Worm (Caenorhabditis elegans) whole organism, late embryonic: Measurements from ENCODE around the gene nlp-69.

Experiments
- C38D4.7 ChIP-seq: fragments of 200-800 bp; sonication (Bioruptor generic); optimal IDR thresholded peaks from 2 replicates; lab custom pipeline; 2018; ENCODE audit warnings: mild to moderate bottlenecking, missing genetic modification characterization, moderate library complexity, missing compliant biosample characterization
- F13H6.1 ChIP-seq: sonication (generic microtip); optimal IDR thresholded peaks from 2 replicates; lab custom pipeline; 2016; ENCODE audit warnings: missing genetic modification characterization, missing compliant biosample characterization
- K02D7.2 ChIP-seq: sonication (generic microtip); optimal IDR thresholded peaks from 2 replicates; lab custom pipeline; 2017; ENCODE audit warnings: mild to moderate bottlenecking, missing genetic modification characterization, missing compliant biosample characterization
- K09A11.1 ChIP-seq: sonication (generic microtip); optimal IDR thresholded peaks from 2 replicates; lab custom pipeline; 2017; ENCODE audit warnings: antibody characterized with exemption, mild to moderate bottlenecking, missing genetic modification characterization, missing compliant biosample characterization; ENCODE audit not compliant: insufficient read depth
- T23F11.4 ChIP-seq: fragments of 200-800 bp; sonication (Bioruptor generic); optimal IDR thresholded peaks from 2 replicates; lab custom pipeline; 2018; ENCODE audit warnings: mild to moderate bottlenecking, missing genetic modification characterization, missing compliant biosample characterization
- Y22D7AL.16 ChIP-seq: sonication (generic microtip); optimal IDR thresholded peaks from 2 replicates; lab custom pipeline; 2016; ENCODE audit warnings: missing genetic modification characterization, missing compliant biosample characterization
- ahr-1 ChIP-seq: sonication (generic microtip); optimal IDR thresholded peaks from 2 replicates; lab custom pipeline; 2016; ENCODE audit warnings: missing genetic modification characterization, missing compliant biosample characterization
- ceh-18 ChIP-seq: sonication (generic microtip); optimal IDR thresholded peaks from 2 replicates; lab custom pipeline; 2016; ENCODE audit warnings: missing genetic modification characterization, missing compliant biosample characterization
- ceh-2 ChIP-seq: sonication (generic microtip); optimal IDR thresholded peaks from 2 replicates; lab custom pipeline; 2016; ENCODE audit warnings: missing genotype, missing genetic modification characterization, missing compliant biosample characterization
- ceh-22 ChIP-seq: sonication (generic microtip); optimal IDR thresholded peaks from 2 replicates; lab custom pipeline; 2017; ENCODE audit warnings: missing biosample characterization, missing genetic modification characterization
- ceh-24 ChIP-seq: sonication (generic microtip); optimal IDR thresholded peaks from 2 replicates; lab custom pipeline; 2016; ENCODE audit warnings: mild to moderate bottlenecking, missing genetic modification characterization, missing compliant biosample characterization
- ceh-30 ChIP-seq: fragments of 150-350 bp; optimal IDR thresholded peaks from 2 replicates; lab custom pipeline; 2014; ENCODE audit warnings: missing biosample characterization, missing genetic modification characterization
- ceh-48 ChIP-seq: sonication (generic microtip); optimal IDR thresholded peaks from 2 replicates; lab custom pipeline; 2016; ENCODE audit warnings: missing genetic modification characterization, inconsistent platforms, missing compliant biosample characterization
- ceh-9 ChIP-seq: sonication (generic microtip); optimal IDR thresholded peaks from 2 replicates; lab custom pipeline; 2016; ENCODE audit warnings: mild to moderate bottlenecking, missing genetic modification characterization, inconsistent platforms, missing compliant biosample characterization
- che-1 ChIP-seq: sonication (generic microtip); optimal IDR thresholded peaks from 2 replicates; lab custom pipeline; 2016; ENCODE audit warnings: mild to moderate bottlenecking, missing genetic modification characterization, missing compliant biosample characterization
- dmd-4 ChIP-seq: sonication (generic microtip); optimal IDR thresholded peaks from 2 replicates; lab custom pipeline; 2016; ENCODE audit warnings: borderline replicate concordance, missing genetic modification characterization, missing compliant biosample characterization
- eyg-1 ChIP-seq: sonication (generic microtip); optimal IDR thresholded peaks from 2 replicates; lab custom pipeline; 2016; ENCODE audit warnings: missing genotype, missing genetic modification characterization, missing compliant biosample characterization
- gmeb-2 ChIP-seq: sonication (generic microtip); optimal IDR thresholded peaks from 2 replicates; lab custom pipeline; 2016; ENCODE audit warnings: missing genetic modification characterization, inconsistent platforms, missing compliant biosample characterization
- hlh-15 ChIP-seq: sonication (generic microtip); optimal IDR thresholded peaks from 2 replicates; lab custom pipeline; 2016; ENCODE audit warnings: missing genetic modification characterization, missing compliant biosample characterization
- lim-6 ChIP-seq: sonication (generic microtip); optimal IDR thresholded peaks from 2 replicates; lab custom pipeline; 2016; ENCODE audit warnings: missing genetic modification characterization, missing compliant biosample characterization
- mec-3 ChIP-seq: sonication (generic microtip); optimal IDR thresholded peaks from 2 replicates; lab custom pipeline; 2016; ENCODE audit warnings: borderline replicate concordance, missing genetic modification characterization, missing compliant biosample characterization
- nhr-11 ChIP-seq: fragments of 150-350 bp; optimal IDR thresholded peaks from 2 replicates; lab custom pipeline; 2014; ENCODE audit warnings: missing biosample characterization, missing genetic modification characterization
- pag-3 ChIP-seq: sonication (generic microtip); optimal IDR thresholded peaks from 2 replicates; lab custom pipeline; 2016; ENCODE audit warnings: missing compliant biosample characterization, missing genetic modification characterization, borderline replicate concordance
- pat-9 ChIP-seq: fragments of 200-800 bp; sonication (Bioruptor generic); optimal IDR thresholded peaks from 2 replicates; lab custom pipeline; 2018; ENCODE audit warnings: mild to moderate bottlenecking, missing genetic modification characterization, moderate library complexity, missing compliant biosample characterization
- pax-1 ChIP-seq: fragments of 150-350 bp; optimal IDR thresholded peaks from 2 replicates; lab custom pipeline; 2014; ENCODE audit warnings: missing biosample characterization, missing genetic modification characterization
- pros-1 ChIP-seq: fragments of 150-350 bp; optimal IDR thresholded peaks from 2 replicates; lab custom pipeline; 2014; ENCODE audit warnings: missing biosample characterization, missing genetic modification reagents, missing genetic modification characterization
- ref-2 ChIP-seq: sonication (generic microtip); optimal IDR thresholded peaks from 2 replicates; lab custom pipeline; 2016; ENCODE audit warnings: missing genetic modification characterization, missing compliant biosample characterization
- rnt-1 ChIP-seq: sonication (generic microtip); optimal IDR thresholded peaks from 2 replicates; lab custom pipeline; 2016; ENCODE audit warnings: missing genetic modification characterization, missing compliant biosample characterization
- sox-2 ChIP-seq: fragments of 200-800 bp; sonication (Bioruptor generic); IDR thresholded peaks from 2 replicates; pipeline ENCODE4 v1.3.6; 2022; ENCODE audit warnings: missing genetic modification reagents, missing genetic modification characterization, missing compliant biosample characterization
- sox-4 ChIP-seq: sonication (generic microtip); optimal IDR thresholded peaks from 2 replicates; lab custom pipeline; 2017; ENCODE audit warnings: mild to moderate bottlenecking, missing genetic modification characterization, inconsistent platforms, missing compliant biosample characterization
- tbx-7 ChIP-seq: sonication (generic microtip); optimal IDR thresholded peaks from 2 replicates; lab custom pipeline; 2016; ENCODE audit warnings: missing genotype, missing genetic modification characterization, missing compliant biosample characterization
- ttx-3 ChIP-seq: sonication (generic microtip); optimal IDR thresholded peaks from 2 replicates; lab custom pipeline; 2016; ENCODE audit warnings: missing genetic modification reagents, missing genetic modification characterization, missing compliant biosample characterization
- unc-3 ChIP-seq, 2 experiments: fragments of 200-800 bp in 1 of 2; sonication (Bioruptor generic) in 1 of 2; sonication (generic microtip) in 1 of 2; conservative IDR thresholded peaks in 1 of 2; optimal IDR thresholded peaks in 1 of 2; 2 replicates each; pipeline versions ENCODE4 v1.3.6 to Lab custom; 2016 to 2022; ENCODE audit warnings: missing compliant biosample characterization in 2 of 2, missing genetic modification characterization in 2 of 2, missing genetic modification reagents in 1 of 2
- unc-42 ChIP-seq: sonication (generic microtip); optimal IDR thresholded peaks from 2 replicates; lab custom pipeline; 2016; ENCODE audit warnings: missing genotype, missing genetic modification characterization, missing compliant biosample characterization
- ztf-16 ChIP-seq: sonication (generic microtip); optimal IDR thresholded peaks from 2 replicates; lab custom pipeline; 2017; ENCODE audit warnings: missing genetic modification characterization, missing compliant biosample characterization

Gene nlp-69

DNA sequence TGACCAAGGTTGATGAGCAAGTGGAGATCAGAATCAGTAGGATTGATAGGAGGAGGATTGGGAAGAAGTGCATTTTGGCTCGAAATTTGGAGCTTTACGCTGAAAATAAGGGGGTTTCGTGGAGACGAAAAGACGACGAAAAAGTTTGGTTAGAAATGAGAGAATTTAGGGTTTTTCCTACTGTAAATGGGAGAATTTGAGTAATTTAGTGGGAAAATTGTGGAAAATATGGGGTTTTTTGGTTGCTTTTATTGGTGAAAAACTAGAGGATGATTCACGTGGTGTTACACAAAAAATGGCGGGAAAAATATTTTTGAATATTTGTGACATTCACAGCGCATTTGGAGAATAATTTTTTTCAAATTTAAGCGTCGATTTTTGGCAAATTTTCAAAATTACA is at the start of gene nlp-69:
TSS of gene nlp-69 (minus strand) at position 101 of the 400 bp plus-strand sequence.
- TF ChIP-seq F13H6.1 (tag; lab: Kevin White, UChicago) (no peak), T23F11.4 (no peak), pros-1 (tag; lab: Kevin White, UChicago) (no peak), gmeb-2 (tag; lab: Kevin White, UChicago) (no peak), tbx-7 (tag; lab: Kevin White, UChicago) (no peak), eyg-1 (tag; lab: Kevin White, UChicago) (no peak), K09A11.1 (tag; lab: Kevin White, UChicago) (no peak), ceh-18 (no peak), rnt-1 (tag; lab: Kevin White, UChicago) (no peak), ttx-3 (tag; lab: Kevin White, UChicago) (no peak), lim-6 (tag; lab: Kevin White, UChicago) (no peak), pax-1 (tag; lab: Kevin White, UChicago) (no peak), K02D7.2 (tag; lab: Kevin White, UChicago) (no peak), che-1 (no peak), ceh-48 (tag; lab: Kevin White, UChicago) (no peak), mec-3 (no peak), Y22D7AL.16 (tag; lab: Kevin White, UChicago) (no peak), ceh-9 (tag; lab: Kevin White, UChicago) (no peak), pag-3 (no peak), ceh-30 (tag; lab: Kevin White, UChicago) (no peak)

DNA sequence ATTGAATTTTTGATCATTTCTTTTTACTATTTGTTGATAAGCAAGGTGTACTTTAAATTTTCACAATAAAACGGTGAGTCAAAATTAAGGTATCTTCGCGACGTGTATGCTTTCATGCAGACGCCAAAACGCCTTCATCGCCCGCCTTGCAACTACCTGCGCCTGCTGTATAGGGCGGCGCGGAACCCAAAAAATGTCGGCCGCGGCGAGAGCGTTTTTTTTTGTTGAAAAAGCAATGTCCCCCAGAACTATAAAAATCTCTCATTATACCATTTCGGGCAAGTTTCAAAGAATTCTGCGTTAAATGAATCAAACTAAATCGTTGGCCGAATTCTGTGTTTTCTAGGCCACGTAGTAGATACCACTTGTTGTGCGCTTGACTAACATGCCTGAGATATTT is 48.9 kb upstream of the nlp-69 start:
- TF ChIP-seq eyg-1 (tag; lab: Kevin White, UChicago): no peak

DNA sequence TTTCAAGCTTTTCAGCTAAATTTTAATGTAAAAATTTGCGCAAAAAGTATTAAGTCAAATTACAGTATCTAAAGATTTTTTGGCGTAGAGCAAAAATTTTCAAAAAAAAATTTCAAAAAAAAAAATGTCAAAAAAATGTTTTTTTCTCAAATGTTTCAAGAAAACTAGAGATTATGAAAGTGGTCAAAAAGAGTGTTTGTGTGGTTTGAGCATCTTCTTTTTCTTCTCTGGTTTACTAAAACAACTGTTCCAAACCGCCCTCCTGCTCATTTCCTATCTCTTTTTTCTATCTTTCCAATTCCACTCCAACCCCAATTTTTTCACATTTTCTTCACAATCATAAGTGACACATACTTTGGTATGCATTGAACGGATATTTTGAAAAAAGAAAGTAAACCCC is 47.5 kb upstream of the nlp-69 start, which contains the start of gene Y113G7A.12:
TSS of gene Y113G7A.12 (plus strand) at position 301 of the 400 bp plus-strand sequence.
- TF ChIP-seq ahr-1 (tag; lab: Kevin White, UChicago) (no peak), C38D4.7 (GFP tag; lab: Kevin White, UChicago) (no peak), ref-2 (no peak), K02D7.2 (tag; lab: Kevin White, UChicago) (no peak)

DNA sequence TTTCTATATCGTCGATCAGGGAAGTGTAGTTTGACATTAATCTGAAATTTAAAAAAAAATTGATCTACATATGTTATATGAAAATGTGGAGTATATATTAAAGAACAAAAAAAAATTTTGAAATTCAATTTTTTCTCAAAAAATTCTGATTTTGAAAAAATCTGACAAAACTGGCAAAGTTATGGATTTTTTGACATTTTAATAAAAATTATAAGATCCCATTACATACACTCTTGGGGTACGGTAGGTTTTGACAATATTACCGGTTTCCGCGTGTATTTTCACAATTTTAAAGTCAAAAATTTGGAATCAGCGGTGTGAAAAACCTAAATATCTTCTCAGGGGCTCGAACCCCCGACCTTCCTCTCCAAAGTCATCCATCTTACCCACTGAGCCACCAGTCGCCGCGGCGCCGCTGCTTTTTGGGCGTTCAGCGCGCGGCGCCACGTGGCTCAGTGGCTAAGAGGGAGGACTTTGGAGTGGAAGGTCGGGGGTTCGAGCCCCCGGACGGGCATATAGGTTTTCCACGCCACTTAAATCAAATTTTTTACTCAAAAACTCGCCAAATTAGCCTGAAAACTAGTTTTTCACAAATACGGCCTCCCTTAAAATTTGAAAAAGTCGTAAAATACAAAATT is 43.7 kb upstream of the nlp-69 start, which contains the start of gene Y113G7A.14:
TSS of gene Y113G7A.14 (minus strand) at position 51 of the 638 bp plus-strand sequence.
- no peak for TF ChIP-seq ceh-24 (tag; lab: Kevin White, UChicago)
- no peak for TF ChIP-seq sox-2
- TF ChIP-seq sox-4 (tag; lab: Kevin White, UChicago): no peak
- TF ChIP-seq ztf-16 (tag; lab: Kevin White, UChicago): no peak
- TF ChIP-seq ceh-22 (tag; lab: Kevin White, UChicago): no peak
- no peak for TF ChIP-seq che-1
- no peak for TF ChIP-seq Y22D7AL.16 (tag; lab: Kevin White, UChicago)
- no peak for TF ChIP-seq hlh-15 (tag; lab: Kevin White, UChicago)
- TF ChIP-seq unc-42 (tag; lab: Kevin White, UChicago): no peak
- TF ChIP-seq dmd-4 (tag; lab: Kevin White, UChicago): no peak
- TF ChIP-seq rnt-1 (tag; lab: Kevin White, UChicago): no peak
- TF ChIP-seq pat-9 (tag; lab: Kevin White, UChicago): no peak
- no peak for TF ChIP-seq ceh-2 (tag; lab: Kevin White, UChicago)
- TF ChIP-seq unc-3 (GFP tag; conservative IDR thresholded peaks at IDR 0.05; lab: Robert Waterston, UW): no peak
- no peak for TF ChIP-seq unc-3 (tag; optimal IDR thresholded peaks at IDR 0.05; lab: Kevin White, UChicago)
- no peak for TF ChIP-seq nhr-11
